Worm (Caenorhabditis elegans) whole organism, L4 larva: ENCODE data around the gene ZC262.7.

Experiments
- F10B5.3 ChIP-seq: sonication (generic microtip); optimal IDR thresholded peaks from 2 replicates; lab custom pipeline; 2016; ENCODE audit warnings: mild to moderate bottlenecking, missing genetic modification characterization, missing compliant biosample characterization
- F37D6.2 ChIP-seq: sonication (generic microtip); optimal IDR thresholded peaks from 2 replicates; lab custom pipeline; 2016; ENCODE audit warnings: mild to moderate bottlenecking, missing genetic modification characterization, missing compliant biosample characterization
- F44E2.7 ChIP-seq: fragments of 200-800 bp; sonication (Bioruptor generic); IDR thresholded peaks from 2 replicates; pipeline ENCODE4 v2.1.2; 2022; ENCODE audit warnings: missing genetic modification characterization, missing compliant biosample characterization
- F49E8.2 ChIP-seq: sonication (generic microtip); optimal IDR thresholded peaks from 2 replicates; lab custom pipeline; 2016; ENCODE audit warnings: missing compliant biosample characterization, mild to moderate bottlenecking, missing genetic modification characterization, borderline replicate concordance
- R02D3.7 ChIP-seq: fragments of 150-350 bp; sonication (generic microtip); optimal IDR thresholded peaks from 3 replicates; lab custom pipeline; 2014; ENCODE audit warnings: missing biosample characterization, missing genetic modification characterization
- Y105C5A.15 ChIP-seq: fragments of 200-800 bp; sonication (Bioruptor generic); IDR thresholded peaks from 2 replicates; pipeline ENCODE4 v1.3.6; 2022; ENCODE audit warnings: missing genetic modification characterization, missing compliant biosample characterization
- Y48G9A.11 ChIP-seq: fragments of 200-800 bp; sonication (Bioruptor generic); IDR thresholded peaks from 2 replicates; pipeline ENCODE4 v1.3.6; 2022; ENCODE audit warnings: missing genetic modification reagents, missing genetic modification characterization, missing compliant biosample characterization
- arid-1 ChIP-seq: fragments of 200-800 bp; sonication (Bioruptor generic); conservative IDR thresholded peaks from 2 replicates; pipeline ENCODE4 v1.3.6; 2022; ENCODE audit warnings: missing genetic modification reagents, missing genetic modification characterization, missing compliant biosample characterization
- attf-4 ChIP-seq: sonication (generic microtip); optimal IDR thresholded peaks from 3 replicates; lab custom pipeline; 2017; ENCODE audit warnings: missing biosample characterization, missing genetic modification characterization
- ceh-28 ChIP-seq: fragments of 150-350 bp; optimal IDR thresholded peaks from 2 replicates; lab custom pipeline; 2014; ENCODE audit warnings: missing biosample characterization, missing genetic modification reagents, missing genetic modification characterization
- ceh-32 ChIP-seq: sonication (generic microtip); optimal IDR thresholded peaks from 2 replicates; lab custom pipeline; 2016; ENCODE audit warnings: mild to moderate bottlenecking, missing genetic modification characterization, missing compliant biosample characterization; ENCODE audit not compliant: poor library complexity
- ceh-44 ChIP-seq: fragments of 200-800 bp; sonication (Bioruptor generic); IDR thresholded peaks from 2 replicates; pipeline ENCODE4 v1.3.6; 2022; ENCODE audit warnings: missing genetic modification reagents, missing genetic modification characterization, missing compliant biosample characterization
- ces-1 ChIP-seq: fragments of 150-350 bp; sonication (generic microtip); optimal IDR thresholded peaks from 4 replicates; lab custom pipeline; 2014; ENCODE audit warnings: missing biosample characterization, missing genetic modification reagents, missing genetic modification characterization
- daf-19 ChIP-seq: fragments of 200-800 bp; sonication (Bioruptor generic); conservative IDR thresholded peaks from 2 replicates; pipeline ENCODE4 v1.3.6; 2022; ENCODE audit warnings: missing genetic modification characterization, missing compliant biosample characterization
- dmd-6 ChIP-seq: fragments of 200-800 bp; sonication (Bioruptor generic); IDR thresholded peaks from 2 replicates; pipeline ENCODE4 v1.3.6; 2022; ENCODE audit warnings: missing genetic modification reagents, missing genetic modification characterization, missing compliant biosample characterization
- dve-1 ChIP-seq: sonication (generic microtip); optimal IDR thresholded peaks from 2 replicates; lab custom pipeline; 2017; ENCODE audit warnings: antibody characterized with exemption, mild to moderate bottlenecking, missing genetic modification characterization, missing compliant biosample characterization; ENCODE audit not compliant: insufficient read depth
- egl-43 ChIP-seq: fragments of 200-800 bp; sonication (Bioruptor generic); IDR thresholded peaks from 2 replicates; pipeline ENCODE4 v1.3.6; 2022; ENCODE audit warnings: missing genetic modification reagents, missing genetic modification characterization, missing compliant biosample characterization
- fos-1 ChIP-seq: fragments of 150-350 bp; optimal IDR thresholded peaks from 2 replicates; lab custom pipeline; 2014; ENCODE audit warnings: missing biosample characterization, missing genetic modification characterization
- hif-1 ChIP-seq, 2 experiments: sonication (generic microtip); optimal IDR thresholded peaks; 2 replicates each; lab custom pipeline; 2016 to 2017; ENCODE audit warnings: missing compliant biosample characterization in 2 of 2, missing genetic modification characterization in 2 of 2, missing genetic modification reagents in 2 of 2, missing genotype in 2 of 2, mild to moderate bottlenecking in 1 of 2
- hlh-30 ChIP-seq: sonication (generic microtip); optimal IDR thresholded peaks from 2 replicates; lab custom pipeline; 2017; ENCODE audit warnings: antibody characterized with exemption, mild to moderate bottlenecking, missing genetic modification characterization, missing compliant biosample characterization; ENCODE audit not compliant: insufficient read depth
- hmg-1.1 ChIP-seq: fragments of 200-800 bp; sonication (Bioruptor generic); IDR thresholded peaks from 2 replicates; pipeline ENCODE4 v1.3.6; 2022; ENCODE audit warnings: missing genetic modification reagents, missing genetic modification characterization, missing compliant biosample characterization
- lim-7 ChIP-seq: fragments of 200-800 bp; sonication (Bioruptor generic); IDR thresholded peaks from 2 replicates; pipeline ENCODE4 v1.3.6; 2022; ENCODE audit warnings: missing genetic modification characterization, missing compliant biosample characterization
- lin-1 ChIP-seq: fragments of 200-800 bp; sonication (Bioruptor generic); IDR thresholded peaks from 2 replicates; pipeline ENCODE4 v1.3.6; 2022; ENCODE audit warnings: missing genetic modification reagents, missing genetic modification characterization, missing compliant biosample characterization
- lin-15B ChIP-seq: fragments of 150-350 bp; sonication (generic microtip); optimal IDR thresholded peaks from 3 replicates; lab custom pipeline; 2014; ENCODE audit warnings: missing biosample characterization, missing genetic modification characterization
- lin-38 ChIP-seq: fragments of 200-800 bp; sonication (Bioruptor generic); IDR thresholded peaks from 2 replicates; pipeline ENCODE4 v1.3.6; 2022; ENCODE audit warnings: missing genetic modification reagents, missing genetic modification characterization, missing compliant biosample characterization
- mep-1 ChIP-seq: fragments of 150-350 bp; sonication (generic microtip); optimal IDR thresholded peaks from 3 replicates; lab custom pipeline; 2014; ENCODE audit warnings: missing biosample characterization, missing genetic modification characterization
- mes-2 ChIP-seq: sonication (generic microtip); optimal IDR thresholded peaks from 2 replicates; lab custom pipeline; 2016; ENCODE audit warnings: missing genotype, mild to moderate bottlenecking, missing genetic modification characterization, missing compliant biosample characterization; ENCODE audit not compliant: poor library complexity, severe bottlenecking
- mxl-2 ChIP-seq: fragments of 200-800 bp; sonication (Bioruptor generic); conservative IDR thresholded peaks from 2 replicates; pipeline ENCODE4 v1.3.6; 2022; ENCODE audit warnings: missing genetic modification reagents, missing genetic modification characterization, missing compliant biosample characterization
- nhr-11 ChIP-seq: fragments of 150-350 bp; optimal IDR thresholded peaks from 2 replicates; lab custom pipeline; 2014; ENCODE audit warnings: missing biosample characterization, missing genetic modification characterization
- nhr-111 ChIP-seq: fragments of 200-800 bp; sonication (Bioruptor generic); optimal IDR thresholded peaks from 2 replicates; lab custom pipeline; 2018; ENCODE audit warnings: mild to moderate bottlenecking, missing genetic modification characterization, missing compliant biosample characterization
- nhr-25 ChIP-seq: sonication (generic microtip); optimal IDR thresholded peaks from 2 replicates; lab custom pipeline; 2017; ENCODE audit warnings: missing genetic modification characterization, mild to moderate bottlenecking, missing compliant biosample characterization, antibody characterized with exemption, moderate library complexity, borderline replicate concordance; ENCODE audit not compliant: insufficient read depth
- nhr-48 ChIP-seq: sonication (generic microtip); optimal IDR thresholded peaks from 2 replicates; lab custom pipeline; 2016; ENCODE audit warnings: mild to moderate bottlenecking, missing genetic modification characterization, missing compliant biosample characterization
- nhr-6 ChIP-seq: fragments of 150-350 bp; optimal IDR thresholded peaks from 2 replicates; lab custom pipeline; 2014; ENCODE audit warnings: missing biosample characterization, missing genetic modification characterization
- nhr-77 ChIP-seq: fragments of 150-350 bp; optimal IDR thresholded peaks from 2 replicates; lab custom pipeline; 2014; ENCODE audit warnings: missing biosample characterization, missing genetic modification characterization
- pha-4 ChIP-seq, 2 experiments: fragments of 150-350 bp in 1 of 2; fragments of 200-800 bp in 1 of 2; sonication (Bioruptor generic) in 1 of 2; IDR thresholded peaks in 1 of 2; optimal IDR thresholded peaks in 1 of 2; 2 replicates each; pipeline versions ENCODE4 v1.3.6 to Lab custom; 2014 to 2022; ENCODE audit warnings: missing genetic modification characterization in 2 of 2, missing genetic modification reagents in 2 of 2, missing biosample characterization in 1 of 2, missing compliant biosample characterization in 1 of 2
- rbr-2 ChIP-seq: sonication (generic microtip); optimal IDR thresholded peaks from 2 replicates; lab custom pipeline; 2016; ENCODE audit warnings: missing genotype, missing genetic modification characterization, missing compliant biosample characterization
- sdz-12 ChIP-seq: fragments of 200-800 bp; sonication (Bioruptor generic); optimal IDR thresholded peaks from 2 replicates; lab custom pipeline; 2018; ENCODE audit warnings: mild to moderate bottlenecking, missing genetic modification characterization, missing compliant biosample characterization
- set-16 ChIP-seq: fragments of 200-800 bp; sonication (Bioruptor generic); IDR thresholded peaks from 2 replicates; pipeline ENCODE4 v1.3.6; 2022; ENCODE audit warnings: missing genetic modification reagents, missing genetic modification characterization, missing compliant biosample characterization
- spr-3 ChIP-seq: fragments of 200-800 bp; sonication (Bioruptor generic); optimal IDR thresholded peaks from 2 replicates; lab custom pipeline; 2018; ENCODE audit warnings: mild to moderate bottlenecking, missing genetic modification characterization, missing compliant biosample characterization
- tag-97 ChIP-seq: fragments of 200-800 bp; sonication (Bioruptor generic); IDR thresholded peaks from 2 replicates; pipeline ENCODE4 v1.3.6; 2022; ENCODE audit warnings: missing genetic modification characterization, missing compliant biosample characterization
- tra-1 ChIP-seq: fragments of 200-800 bp; sonication (Bioruptor generic); IDR thresholded peaks from 2 replicates; pipeline ENCODE4 v1.3.6; 2022; ENCODE audit warnings: missing genetic modification reagents, missing genetic modification characterization, missing compliant biosample characterization
- vab-7 ChIP-seq: fragments of 200-800 bp; sonication (Bioruptor generic); IDR thresholded peaks from 2 replicates; pipeline ENCODE4 v1.3.6; 2022; ENCODE audit warnings: missing genetic modification reagents, missing genetic modification characterization, missing compliant biosample characterization
- zfp-3 ChIP-seq: fragments of 200-800 bp; sonication (Bioruptor generic); conservative IDR thresholded peaks from 2 replicates; pipeline ENCODE4 v1.3.6; 2022; ENCODE audit warnings: missing genetic modification reagents, missing genetic modification characterization, missing compliant biosample characterization
- zip-11 ChIP-seq: fragments of 200-800 bp; sonication (Bioruptor generic); IDR thresholded peaks from 2 replicates; pipeline ENCODE4 v1.3.6; 2022; ENCODE audit warnings: missing genetic modification characterization, missing compliant biosample characterization
- ztf-11 ChIP-seq: fragments of 150-350 bp; optimal IDR thresholded peaks from 2 replicates; lab custom pipeline; 2014; ENCODE audit warnings: missing biosample characterization, missing genetic modification characterization

ZC262.7 gene

DNA sequence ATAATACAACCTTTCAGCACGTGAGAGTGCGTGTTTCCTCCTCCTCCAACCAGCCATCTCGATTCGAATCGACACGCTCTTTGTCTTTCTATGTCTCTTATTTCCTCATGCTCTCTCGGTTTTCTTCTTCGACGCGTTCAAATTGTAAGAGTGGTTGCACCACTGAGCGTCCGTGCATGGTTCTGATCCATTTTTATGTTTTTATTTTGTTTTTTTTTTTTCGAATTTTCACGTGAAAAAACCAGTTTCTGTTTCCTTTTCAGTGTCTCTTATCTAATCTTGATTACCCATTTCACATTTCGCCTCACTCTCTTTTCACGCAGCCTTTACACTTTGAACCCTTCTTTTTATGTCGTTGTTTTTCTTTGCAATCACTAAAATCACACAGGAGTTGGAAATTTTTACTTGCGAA is 26.7 kb upstream of the ZC262.7 start (continued):
- TF ChIP-seq ceh-28: no peak
- peak in 1 of 2 experiments; percentile 24 for TF ChIP-seq hif-1 (tag; optimal IDR thresholded peaks at IDR 0.05; lab: Kevin White, UChicago)
- no peak for TF ChIP-seq ztf-11
- TF ChIP-seq F37D6.2 (tag; lab: Kevin White, UChicago): no peak
- peak; percentile 55 for TF ChIP-seq mep-1 (tag; lab: Kevin White, UChicago)
- TF ChIP-seq lin-1: no peak
- peak; percentile 57; the same call in 1 of the 2 replicates for TF ChIP-seq dmd-6
- TF ChIP-seq zip-11 (GFP tag; lab: Robert Waterston, UW): no peak
- TF ChIP-seq spr-3 (GFP tag; lab: Kevin White, UChicago): no peak
- TF ChIP-seq F44E2.7 (GFP tag; lab: Robert Waterston, UW): no peak
- no peak for TF ChIP-seq Y48G9A.11 (GFP tag; lab: Robert Waterston, UW)
- TF ChIP-seq set-16 (GFP tag; lab: Robert Waterston, UW): no peak
- TF ChIP-seq dve-1 (tag; lab: Kevin White, UChicago): peak; percentile 72
- TF ChIP-seq hmg-1.1 (GFP tag; lab: Robert Waterston, UW): 0 out of 2 replicates have a peak, but pooled peaks have one; percentile 14
- peak; percentile 44 for TF ChIP-seq nhr-6
- peak; percentile 36 for TF ChIP-seq nhr-48
- no peak for TF ChIP-seq sdz-12 (GFP tag; lab: Kevin White, UChicago)
- peak; percentile 6 for TF ChIP-seq nhr-77
- no peak for TF ChIP-seq tra-1 (GFP tag; lab: Robert Waterston, UW)
- no peak for TF ChIP-seq lin-38 (GFP tag; lab: Robert Waterston, UW)
- no peak for TF ChIP-seq F49E8.2 (tag; lab: Kevin White, UChicago)
- no peak for TF ChIP-seq tag-97
- no peak for TF ChIP-seq Y105C5A.15 (GFP tag; lab: Robert Waterston, UW)
- no peak for TF ChIP-seq zfp-3 (GFP tag; lab: Robert Waterston, UW)
- TF ChIP-seq ces-1 (GFP tag; lab: Kevin White, UChicago): no peak
- no peak for TF ChIP-seq nhr-111 (GFP tag; lab: Kevin White, UChicago)
- no peak for TF ChIP-seq rbr-2 (tag; lab: Kevin White, UChicago)
- no peak for TF ChIP-seq fos-1
- no peak for TF ChIP-seq ceh-32 (tag; lab: Kevin White, UChicago)
- no peak for TF ChIP-seq ceh-44 (GFP tag; lab: Robert Waterston, UW)
- TF ChIP-seq pha-4 (GFP tag; IDR thresholded peaks at IDR 0.05; lab: Robert Waterston, UW): no peak; the same call in 1 of the 2 replicates
- TF ChIP-seq pha-4 (tag; optimal IDR thresholded peaks at IDR 0.05; lab: Kevin White, UChicago): no peak
- no peak for TF ChIP-seq lin-15B (tag; lab: Kevin White, UChicago)
- no peak for TF ChIP-seq arid-1 (GFP tag; lab: Robert Waterston, UW)
- TF ChIP-seq attf-4 (tag; lab: Kevin White, UChicago): no peak
- no peak for TF ChIP-seq vab-7 (GFP tag; lab: Robert Waterston, UW)
- no peak for TF ChIP-seq F10B5.3 (tag; lab: Kevin White, UChicago)
- TF ChIP-seq hlh-30 (tag; lab: Kevin White, UChicago): peak; percentile 80
- no peak for TF ChIP-seq nhr-25 (tag; lab: Kevin White, UChicago)
- TF ChIP-seq nhr-11: no peak
- TF ChIP-seq mxl-2: no peak
- TF ChIP-seq lim-7 (GFP tag; lab: Robert Waterston, UW): no peak
- TF ChIP-seq egl-43 (GFP tag; lab: Robert Waterston, UW): no peak
- TF ChIP-seq mes-2 (tag; lab: Kevin White, UChicago): peak; percentile 20
- TF ChIP-seq daf-19 (GFP tag; lab: Robert Waterston, UW): no peak
- TF ChIP-seq R02D3.7: no peak
